Worm (Caenorhabditis elegans) whole organism, L4 larva: ENCODE data around the gene D1014.2.

ENCODE experiments used
- F26F4.8 ChIP-seq: fragments of 200-800 bp; sonication (Bioruptor generic); conservative IDR thresholded peaks from 2 replicates; pipeline ENCODE4 v1.3.6; 2022; ENCODE audit warnings: missing genetic modification characterization, missing compliant biosample characterization
- Y48G9A.11 ChIP-seq: fragments of 200-800 bp; sonication (Bioruptor generic); IDR thresholded peaks from 2 replicates; pipeline ENCODE4 v1.3.6; 2022; ENCODE audit warnings: missing genetic modification reagents, missing genetic modification characterization, missing compliant biosample characterization
- dve-1 ChIP-seq: sonication (generic microtip); optimal IDR thresholded peaks from 2 replicates; lab custom pipeline; 2017; ENCODE audit warnings: antibody characterized with exemption, mild to moderate bottlenecking, missing genetic modification characterization, missing compliant biosample characterization; ENCODE audit not compliant: insufficient read depth
- gei-8 ChIP-seq: fragments of 200-800 bp; sonication (Bioruptor generic); optimal IDR thresholded peaks from 2 replicates; lab custom pipeline; 2018; ENCODE audit warnings: mild to moderate bottlenecking, missing genetic modification characterization, missing compliant biosample characterization
- pqm-1 ChIP-seq: sonication (generic microtip); optimal IDR thresholded peaks from 2 replicates; lab custom pipeline; 2017; ENCODE audit warnings: missing biosample characterization, missing genetic modification characterization
- snpc-4 ChIP-seq: fragments of 150-350 bp; optimal IDR thresholded peaks from 2 replicates; lab custom pipeline; 2014; ENCODE audit warnings: missing biosample characterization, missing genetic modification characterization

DNA sequence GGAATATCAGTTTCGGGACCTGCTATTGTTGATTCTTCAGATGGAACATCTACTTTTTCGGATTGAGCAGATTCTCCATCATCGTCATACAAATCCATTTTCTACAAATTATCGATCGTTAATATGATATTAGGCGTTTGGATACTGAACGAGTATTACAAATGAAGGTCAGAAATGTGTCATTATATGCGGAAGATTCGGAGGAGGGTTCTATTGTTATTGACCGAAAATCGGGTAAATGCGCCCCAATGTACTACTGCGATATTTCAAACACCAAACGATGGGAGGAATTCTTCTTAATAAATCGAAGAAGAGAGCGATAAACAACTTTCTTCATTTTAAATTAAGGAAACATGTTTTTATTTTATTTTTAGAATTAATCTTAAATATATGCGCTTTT lies 14.5 kb upstream of the D1014.2 start, which contains the start of gene spr-1:
- TF ChIP-seq Y48G9A.11 (GFP tag; lab: Robert Waterston, UW) (no peak), F26F4.8 (GFP tag; lab: Robert Waterston, UW) (no peak), snpc-4 (no peak), gei-8 (no peak), dve-1 (tag; lab: Kevin White, UChicago) (no peak), pqm-1 (no peak)
